Fruit fly (Drosophila melanogaster) whole organism, embryonic: Measurements from ENCODE around the gene Sry-alpha.

Experiments used
- CG10366 ChIP-seq: fragments of 200-800 bp; sonication (Bioruptor generic); IDR thresholded peaks from 2 replicates; pipeline ENCODE4 v1.3.6; 2022; ENCODE audit warnings: missing biosample characterization, missing genetic modification characterization
- CG13287 ChIP-seq: fragments of 200-800 bp; sonication (Bioruptor generic); IDR thresholded peaks from 2 replicates; pipeline ENCODE4 v1.3.6; 2022; ENCODE audit warnings: missing biosample characterization, missing genetic modification characterization; ENCODE audit not compliant: partially characterized antibody
- CG14860 ChIP-seq: fragments of 200-800 bp; sonication (Bioruptor generic); IDR thresholded peaks from 3 replicates; pipeline ENCODE4 v1.3.6; 2022; ENCODE audit warnings: missing biosample characterization, missing genetic modification characterization; ENCODE audit not compliant: partially characterized antibody
- CG16779 ChIP-seq: fragments of 200-800 bp; sonication (Bioruptor generic); IDR thresholded peaks from 2 replicates; pipeline ENCODE4 v1.3.6; 2022; ENCODE audit warnings: missing biosample characterization, missing genetic modification characterization
- CG17359 ChIP-seq: fragments of 200-800 bp; sonication (Bioruptor generic); optimal IDR thresholded peaks from 3 replicates; lab custom pipeline; 2018; ENCODE audit warnings: missing biosample characterization, mild to moderate bottlenecking, missing genetic modification characterization, moderate library complexity
- CG17829 ChIP-seq: fragments of 200-800 bp; optimal IDR thresholded peaks from 2 replicates; lab custom pipeline; 2019; ENCODE audit warnings: missing biosample characterization, mild to moderate bottlenecking, missing genetic modification characterization, moderate library complexity
- CG2202 ChIP-seq: fragments of 200-800 bp; sonication (Bioruptor generic); optimal IDR thresholded peaks from 2 replicates; lab custom pipeline; 2018; ENCODE audit warnings: missing biosample characterization, mild to moderate bottlenecking, missing genetic modification characterization
- CG2678 ChIP-seq: fragments of 200-800 bp; sonication (Bioruptor generic); optimal IDR thresholded peaks from 3 replicates; lab custom pipeline; 2019; ENCODE audit warnings: missing biosample characterization, mild to moderate bottlenecking, missing genetic modification characterization, moderate library complexity
- CG30403 ChIP-seq: fragments of 200-800 bp; sonication (Bioruptor generic); optimal IDR thresholded peaks from 3 replicates; lab custom pipeline; 2016; ENCODE audit warnings: missing biosample characterization, missing genetic modification characterization
- CG4328 ChIP-seq: fragments of 200-800 bp; sonication (Bioruptor generic); optimal IDR thresholded peaks from 3 replicates; lab custom pipeline; 2017; ENCODE audit warnings: missing biosample characterization, missing genetic modification reagents, missing genetic modification characterization
- CG4424 ChIP-seq: fragments of 200-800 bp; sonication (Bioruptor generic); optimal IDR thresholded peaks from 3 replicates; lab custom pipeline; 2016; ENCODE audit warnings: missing biosample characterization, missing genetic modification characterization
- CG4820 ChIP-seq: fragments of 200-800 bp; sonication (Bioruptor generic); optimal IDR thresholded peaks from 3 replicates; lab custom pipeline; 2016; ENCODE audit warnings: missing biosample characterization, missing genetic modification characterization
- CG6791 ChIP-seq: fragments of 200-800 bp; sonication (Bioruptor generic); IDR thresholded peaks from 3 replicates; pipeline ENCODE4 v1.3.6; 2022; ENCODE audit warnings: missing biosample characterization, missing genetic modification characterization; ENCODE audit not compliant: partially characterized antibody
- CG7357 ChIP-seq: fragments of 200-800 bp; sonication (Bioruptor generic); IDR thresholded peaks from 3 replicates; pipeline ENCODE4 v1.3.6; 2022; ENCODE audit warnings: missing biosample characterization, missing genetic modification characterization
- Deaf1 ChIP-seq: fragments of 200-800 bp; optimal IDR thresholded peaks from 3 replicates; lab custom pipeline; 2019; ENCODE audit warnings: missing biosample characterization, mild to moderate bottlenecking, missing genetic modification characterization, moderate library complexity
- Dip3 ChIP-seq: fragments of 200-800 bp; sonication (Bioruptor generic); optimal IDR thresholded peaks from 3 replicates; lab custom pipeline; 2016; ENCODE audit warnings: missing biosample characterization, missing genetic modification characterization
- Dp ChIP-seq: fragments of 200-800 bp; sonication (Bioruptor generic); optimal IDR thresholded peaks from 2 replicates; lab custom pipeline; 2018; ENCODE audit warnings: missing biosample characterization, mild to moderate bottlenecking, missing genetic modification characterization, moderate library complexity
- Drgx ChIP-seq: fragments of 200-800 bp; sonication (Bioruptor generic); IDR thresholded peaks from 2 replicates; pipeline ENCODE4 v1.3.6; 2022; ENCODE audit warnings: missing biosample characterization, missing genetic modification characterization
- Eip74EF ChIP-seq, 2 experiments: fragments of 200-800 bp in 1 of 2; fragments of >200 bp in 1 of 2; sonication (Bioruptor generic) in 1 of 2; optimal IDR thresholded peaks; 2 replicates each; lab custom pipeline; 2017 to 2019; ENCODE audit warnings: missing biosample characterization in 2 of 2, missing genetic modification characterization in 2 of 2, mild to moderate bottlenecking in 1 of 2, moderate library complexity in 1 of 2
- Fer1 ChIP-seq: fragments of 200-800 bp; sonication (Bioruptor generic); optimal IDR thresholded peaks from 2 replicates; lab custom pipeline; 2017; ENCODE audit warnings: missing biosample characterization, mild to moderate bottlenecking, missing genetic modification characterization
- HHEX ChIP-seq: fragments of 200-800 bp; sonication (Bioruptor generic); optimal IDR thresholded peaks from 3 replicates; lab custom pipeline; 2017; ENCODE audit warnings: missing biosample characterization, mild to moderate bottlenecking, missing genetic modification characterization, missing genetic modification reagents
- HLH54F ChIP-seq: fragments of 200-800 bp; sonication (Bioruptor generic); optimal IDR thresholded peaks from 3 replicates; lab custom pipeline; 2016; ENCODE audit warnings: missing biosample characterization, missing genetic modification characterization
- Hey ChIP-seq: fragments of 200-800 bp; sonication (Bioruptor generic); optimal IDR thresholded peaks from 3 replicates; lab custom pipeline; 2018; ENCODE audit warnings: missing biosample characterization, mild to moderate bottlenecking, missing genetic modification characterization
- Hmr ChIP-seq: fragments of 200-800 bp; sonication (Bioruptor generic); optimal IDR thresholded peaks from 3 replicates; lab custom pipeline; 2017; ENCODE audit warnings: mild to moderate bottlenecking, missing biosample characterization, missing genetic modification reagents, missing genetic modification characterization
- PHDP ChIP-seq: fragments of 200-800 bp; sonication (Bioruptor generic); optimal IDR thresholded peaks from 3 replicates; lab custom pipeline; 2018; ENCODE audit warnings: missing biosample characterization, mild to moderate bottlenecking, missing genetic modification characterization, moderate library complexity
- Ravus ChIP-seq: fragments of 200-800 bp; sonication (Bioruptor generic); IDR thresholded peaks from 2 replicates; pipeline ENCODE4 v1.3.6; 2022; ENCODE audit warnings: missing biosample characterization, missing genetic modification characterization
- Spps ChIP-seq: fragments of 200-800 bp; sonication (Bioruptor generic); optimal IDR thresholded peaks from 2 replicates; lab custom pipeline; 2018; ENCODE audit warnings: missing biosample characterization, mild to moderate bottlenecking, missing genetic modification characterization
- Stat92E ChIP-seq, 3 experiments: fragments of >200 bp in 2 of 3; fragments of 200-800 bp in 1 of 3; sonication (Bioruptor generic) in 1 of 3; optimal IDR thresholded peaks; 2 replicates each; lab custom pipeline; 2017 to 2019; ENCODE audit warnings: missing biosample characterization in 3 of 3, missing genetic modification characterization in 3 of 3, mild to moderate bottlenecking in 1 of 3, moderate library complexity in 1 of 3
- bab2 ChIP-seq: fragments of 200-800 bp; sonication (Bioruptor generic); optimal IDR thresholded peaks from 2 replicates; lab custom pipeline; 2016; ENCODE audit warnings: missing biosample characterization, missing genetic modification characterization
- bsh ChIP-seq, 2 experiments: fragments of 200-800 bp; sonication (Bioruptor generic); optimal IDR thresholded peaks; 2 replicates each; lab custom pipeline; 2017 to 2018; ENCODE audit warnings: mild to moderate bottlenecking in 2 of 2, missing biosample characterization in 2 of 2, missing genetic modification characterization in 2 of 2, moderate library complexity in 1 of 2
- cwo ChIP-seq: fragments of 200-800 bp; sonication (Bioruptor generic); optimal IDR thresholded peaks from 3 replicates; lab custom pipeline; 2017; ENCODE audit warnings: missing biosample characterization, missing genetic modification characterization, mild to moderate bottlenecking, moderate library complexity, missing genetic modification reagents
- dmrt99B ChIP-seq: fragments of 200-800 bp; sonication (Bioruptor generic); optimal IDR thresholded peaks from 2 replicates; lab custom pipeline; 2018; ENCODE audit warnings: missing biosample characterization, mild to moderate bottlenecking, missing genetic modification characterization, moderate library complexity
- ewg ChIP-seq: fragments of 200-800 bp; sonication (Bioruptor generic); optimal IDR thresholded peaks from 3 replicates; lab custom pipeline; 2017; ENCODE audit warnings: mild to moderate bottlenecking, missing biosample characterization, missing genetic modification reagents, missing genetic modification characterization
- exex ChIP-seq: fragments of 200-800 bp; sonication (Bioruptor generic); optimal IDR thresholded peaks from 4 replicates; lab custom pipeline; 2018; ENCODE audit warnings: missing biosample characterization, mild to moderate bottlenecking, missing genetic modification characterization, moderate library complexity
- grn ChIP-seq: fragments of 200-800 bp; sonication (Bioruptor generic); optimal IDR thresholded peaks from 3 replicates; lab custom pipeline; 2017; ENCODE audit warnings: missing biosample characterization, missing genetic modification characterization
- hth ChIP-seq: fragments of >200 bp; optimal IDR thresholded peaks from 2 replicates; lab custom pipeline; 2017; ENCODE audit warnings: inconsistent platforms
- mirr ChIP-seq: fragments of 200-800 bp; sonication (Bioruptor generic); optimal IDR thresholded peaks from 3 replicates; lab custom pipeline; 2018; ENCODE audit warnings: missing biosample characterization, mild to moderate bottlenecking, missing genetic modification characterization
- nom ChIP-seq: fragments of 200-800 bp; sonication (Bioruptor generic); optimal IDR thresholded peaks from 2 replicates; lab custom pipeline; 2017; ENCODE audit warnings: missing biosample characterization, missing genetic modification characterization, mild to moderate bottlenecking, moderate library complexity, missing genetic modification reagents
- sd ChIP-seq: fragments of 200-800 bp; sonication (Bioruptor generic); optimal IDR thresholded peaks from 3 replicates; lab custom pipeline; 2018; ENCODE audit warnings: missing biosample characterization, mild to moderate bottlenecking, missing genetic modification characterization, moderate library complexity
- sens ChIP-seq: fragments of 200-800 bp; sonication (Bioruptor generic); peaks from one replicate; lab custom pipeline; 2016; ENCODE audit warnings: missing biosample characterization, missing genetic modification characterization
- sqz ChIP-seq: fragments of 200-800 bp; sonication (Bioruptor generic); optimal IDR thresholded peaks from 3 replicates; lab custom pipeline; 2018; ENCODE audit warnings: missing biosample characterization, mild to moderate bottlenecking, missing genetic modification characterization
- sug ChIP-seq: fragments of 200-800 bp; optimal IDR thresholded peaks from 2 replicates; lab custom pipeline; 2019; ENCODE audit warnings: missing biosample characterization, mild to moderate bottlenecking, missing genetic modification characterization, moderate library complexity
- tgo ChIP-seq: fragments of 200-800 bp; sonication (Bioruptor generic); IDR thresholded peaks from 3 replicates; pipeline ENCODE4 v1.3.6; 2022; ENCODE audit warnings: missing biosample characterization, missing genetic modification characterization
- trem ChIP-seq: fragments of 200-800 bp; optimal IDR thresholded peaks from 3 replicates; lab custom pipeline; 2019; ENCODE audit warnings: missing biosample characterization, mild to moderate bottlenecking, missing genetic modification characterization, moderate library complexity
- unpg ChIP-seq: fragments of 200-800 bp; sonication (Bioruptor generic); optimal IDR thresholded peaks from 3 replicates; lab custom pipeline; 2018; ENCODE audit warnings: missing biosample characterization, mild to moderate bottlenecking, missing genetic modification characterization, moderate library complexity
- zf30C ChIP-seq: fragments of 200-800 bp; sonication (Bioruptor generic); optimal IDR thresholded peaks from 3 replicates; lab custom pipeline; 2018; ENCODE audit warnings: missing biosample characterization, mild to moderate bottlenecking, missing genetic modification characterization

The Sry-alpha gene

dm6 chr3R:30004648-30005047 lies 34.9 kb upstream of the Sry-alpha start, which contains the start of the genes Nlp and Nph (continued):
- no peak for TF ChIP-seq CG4328
- TF ChIP-seq bab2 (GFP tag; lab: Kevin White, UChicago) = peak; percentile 16
- no peak for TF ChIP-seq Ravus
- no peak for TF ChIP-seq zf30C (GFP tag; lab: Kevin White, UChicago)

- peak; percentile 31 for TF ChIP-seq sqz
- TF ChIP-seq unpg = no peak
- TF ChIP-seq trem = no peak
- peak; percentile 86 for TF ChIP-seq CG17359 (tag; lab: Kevin White, UChicago)
- peak; percentile 4 for TF ChIP-seq ewg (GFP tag; lab: Kevin White, UChicago)
- peak in 1 of 2 experiments; percentile 62 for TF ChIP-seq bsh (GFP tag; optimal IDR thresholded peaks at IDR 0.05; lab: Kevin White, UChicago)
- TF ChIP-seq CG16779 (GFP tag; lab: Robert Waterston, UW) = no peak
- peak; percentile 92 for TF ChIP-seq nom (GFP tag; lab: Kevin White, UChicago)
- TF ChIP-seq Drgx = peak; percentile 50
- TF ChIP-seq Stat92E (GFP tag; optimal IDR thresholded peaks at IDR 0.05; lab: Kevin White, UChicago) = no peak
Observed at dm6 chr3R:30005332-30005979, 34.1 kb upstream of the Sry-alpha start.

dm6 chr3R:30009173-30009572 lies 30.3 kb upstream of the Sry-alpha start, which contains the start of gene CG7912:
CG7912 (minus strand) TSS chr3R:30009189.
- TF ChIP-seq Fer1 (GFP tag; lab: Kevin White, UChicago) = no peak
- TF ChIP-seq CG6791 (GFP tag; lab: Robert Waterston, UW) = no peak
- no peak for TF ChIP-seq CG13287
- TF ChIP-seq CG14860 (GFP tag; lab: Robert Waterston, UW) = no peak
- peak; percentile 8 for TF ChIP-seq sd (tag; lab: Kevin White, UChicago)
- TF ChIP-seq bsh (GFP tag; optimal IDR thresholded peaks at IDR 0.05; lab: Kevin White, UChicago) = no peak
- TF ChIP-seq CG10366 (GFP tag; lab: Robert Waterston, UW) = no peak
- no peak for TF ChIP-seq Spps (tag; lab: Kevin White, UChicago)
- no peak for TF ChIP-seq CG2678 (tag; lab: Kevin White, UChicago)
- TF ChIP-seq PHDP (tag; lab: Kevin White, UChicago) = no peak
- no peak for TF ChIP-seq CG4424 (GFP tag; lab: Kevin White, UChicago)
- TF ChIP-seq sug = peak; percentile 20
- peak; percentile 88 for TF ChIP-seq exex (tag; lab: Kevin White, UChicago)
- TF ChIP-seq cwo = peak; percentile 20
- TF ChIP-seq Dp = no peak
- peak; percentile 63 for TF ChIP-seq Hey
- TF ChIP-seq tgo (GFP tag; lab: Robert Waterston, UW) = no peak
- TF ChIP-seq CG17359 (tag; lab: Kevin White, UChicago) = no peak
- TF ChIP-seq grn (GFP tag; lab: Kevin White, UChicago) = peak; percentile 87
- no peak for TF ChIP-seq CG7357 (GFP tag; lab: Robert Waterston, UW)
- no peak for TF ChIP-seq CG17829 (tag; lab: Kevin White, UChicago)
- no peak for TF ChIP-seq Eip74EF (GFP tag; optimal IDR thresholded peaks at IDR 0.05; lab: Kevin White, UChicago)
- TF ChIP-seq HHEX = no peak
- TF ChIP-seq hth (lab: Kevin White, UChicago) = no peak
- no peak for TF ChIP-seq Dip3 (GFP tag; lab: Kevin White, UChicago)
- no peak for TF ChIP-seq HLH54F (GFP tag; lab: Kevin White, UChicago)
- TF ChIP-seq dmrt99B = no peak
- peak; percentile 53 for TF ChIP-seq Deaf1 (tag; lab: Kevin White, UChicago)
- TF ChIP-seq CG30403 (GFP tag; lab: Kevin White, UChicago) = no peak
- TF ChIP-seq sens (GFP tag; lab: Kevin White, UChicago) = no peak
- no peak for TF ChIP-seq CG2202
- peak; percentile 75 for TF ChIP-seq mirr (GFP tag; lab: Kevin White, UChicago)
- no peak for TF ChIP-seq CG4820 (GFP tag; lab: Kevin White, UChicago)
- TF ChIP-seq Hmr = no peak
- no peak for TF ChIP-seq unpg
- TF ChIP-seq, all 482 proteins: peak for 8
